Worm (Caenorhabditis elegans): ENCODE measurements around the gene mif-2.

mif-2 gene

ce11 chrV:11958343-11959291, 19.6 kb downstream of the mif-2 start, which contains the start of gene F58H1.5:
TSS of gene F58H1.5 (plus strand) at chrV:11958393.
- TF ChIP-seq dao-5 (tag; optimal IDR thresholded peaks at IDR 0.05) (no peak), W03F9.2 (tag; optimal IDR thresholded peaks at IDR 0.05) (no peak), him-1 (tag; optimal IDR thresholded peaks at IDR 0.05) (no peak)

- TF ChIP-seq him-1 (tag; optimal IDR thresholded peaks at IDR 0.05) = no peak
These were observed 22.6 kb downstream of the mif-2 start for ce11 chrV:11955617-11956016.

ce11 chrV:11953621-11954020, 24.6 kb downstream of the mif-2 start:
- no peak for TF ChIP-seq W03F9.2 (tag; optimal IDR thresholded peaks at IDR 0.05)
- no peak for TF ChIP-seq him-1 (tag; optimal IDR thresholded peaks at IDR 0.05)
- no peak for TF ChIP-seq dao-5 (tag; optimal IDR thresholded peaks at IDR 0.05)

- TF ChIP-seq W03F9.2 (tag; optimal IDR thresholded peaks at IDR 0.05) (no peak), dao-5 (tag; optimal IDR thresholded peaks at IDR 0.05) (no peak), him-1 (tag; optimal IDR thresholded peaks at IDR 0.05) (no peak)
These were observed 25.3 kb downstream of the mif-2 start for ce11 chrV:11952854-11953447.

ce11 chrV:11951227-11951626, 27.0 kb downstream of the mif-2 start:
- TF ChIP-seq him-1 (tag; optimal IDR thresholded peaks at IDR 0.05) = no peak
- TF ChIP-seq W03F9.2 (tag; optimal IDR thresholded peaks at IDR 0.05) = no peak
- TF ChIP-seq dao-5 (tag; optimal IDR thresholded peaks at IDR 0.05) = no peak

DNA sequence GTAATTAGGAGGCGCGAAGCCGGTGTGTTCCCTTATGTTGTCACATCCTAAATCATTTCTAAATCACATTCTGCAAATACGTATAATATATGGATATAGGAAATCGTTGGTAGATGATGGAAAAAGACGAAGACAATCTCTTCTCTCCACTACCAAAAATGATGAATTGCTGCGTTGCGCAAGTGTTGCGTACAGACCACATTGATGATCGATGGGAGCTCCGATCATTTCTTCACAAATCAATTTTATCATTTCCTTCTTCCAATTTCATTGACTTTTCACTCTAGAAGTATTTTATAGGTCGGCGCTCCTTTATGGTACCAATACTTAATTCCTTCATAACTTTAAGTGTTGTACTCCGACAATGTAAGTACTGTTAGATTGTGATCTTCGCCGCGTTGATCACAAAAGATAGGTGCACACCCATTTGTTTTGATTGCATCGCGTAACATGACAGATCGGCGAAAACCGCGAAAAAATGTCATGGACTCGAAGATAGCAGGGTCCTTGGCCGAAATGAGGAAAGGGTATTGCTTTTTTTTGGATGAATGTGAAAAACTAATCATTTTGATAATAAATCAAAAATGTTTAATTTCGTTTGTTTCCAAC, 28.6 kb downstream of the mif-2 start:
- TF ChIP-seq dao-5 (tag; optimal IDR thresholded peaks at IDR 0.05) = no peak
- TF ChIP-seq W03F9.2 (tag; optimal IDR thresholded peaks at IDR 0.05) = no peak
- no peak for TF ChIP-seq him-1 (tag; optimal IDR thresholded peaks at IDR 0.05)

- TF ChIP-seq W03F9.2 (tag; optimal IDR thresholded peaks at IDR 0.05) (no peak), dao-5 (tag; optimal IDR thresholded peaks at IDR 0.05) (no peak), him-1 (tag; optimal IDR thresholded peaks at IDR 0.05) (no peak)
These were observed 29.7 kb downstream of the mif-2 start for ce11 chrV:11948581-11948980.

ce11 chrV:11947414-11947954, 30.8 kb downstream of the mif-2 start:
- TF ChIP-seq W03F9.2 (tag; optimal IDR thresholded peaks at IDR 0.05) (no peak), dao-5 (tag; optimal IDR thresholded peaks at IDR 0.05) (no peak), him-1 (tag; optimal IDR thresholded peaks at IDR 0.05) (no peak)

DNA sequence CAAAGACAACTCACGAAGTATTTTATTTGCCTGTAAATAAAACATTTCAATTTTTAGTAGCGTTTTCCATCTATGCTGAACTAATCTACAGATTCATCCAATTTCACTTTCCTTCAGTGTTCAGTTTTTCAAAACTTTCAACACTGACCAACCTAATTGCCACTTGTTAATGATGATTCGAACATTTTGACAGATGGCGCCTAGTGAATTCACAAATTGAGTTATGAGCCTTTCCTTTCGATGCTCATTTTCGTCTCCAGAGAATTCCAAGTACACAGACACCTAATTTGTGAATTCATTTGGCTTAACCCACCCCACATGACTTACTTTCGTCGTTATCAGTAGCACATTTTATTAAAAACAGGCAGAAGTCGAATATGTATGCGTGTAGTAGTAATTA, 31.4 kb downstream of the mif-2 start:
- TF ChIP-seq him-1 (tag; optimal IDR thresholded peaks at IDR 0.05) (no peak), dao-5 (tag; optimal IDR thresholded peaks at IDR 0.05) (no peak)

DNA sequence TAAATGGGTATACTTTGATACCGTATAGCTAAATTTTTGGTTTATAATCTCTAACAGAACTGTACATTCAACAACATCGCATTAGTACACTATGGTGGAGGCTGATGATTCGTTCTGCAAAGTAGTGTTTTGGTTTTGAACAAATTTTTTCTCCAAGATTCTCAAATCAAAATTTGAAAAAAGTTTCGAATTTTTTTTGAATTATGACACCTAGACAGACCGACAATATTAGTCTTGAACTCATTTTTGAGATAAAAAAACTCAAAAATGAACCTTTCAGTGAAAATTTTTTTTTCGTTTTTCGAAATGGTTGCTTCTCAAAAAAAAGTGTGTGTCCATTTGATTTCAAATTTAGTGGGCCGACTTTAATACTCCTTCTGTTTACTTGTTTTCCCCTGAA, 32.8 kb downstream of the mif-2 start:
- TF ChIP-seq dao-5 (tag; optimal IDR thresholded peaks at IDR 0.05) (no peak), him-1 (tag; optimal IDR thresholded peaks at IDR 0.05) (no peak), W03F9.2 (tag; optimal IDR thresholded peaks at IDR 0.05) (no peak)

ce11 chrV:11943737-11944136, 34.5 kb downstream of the mif-2 start:
- TF ChIP-seq dao-5 (tag; optimal IDR thresholded peaks at IDR 0.05) (no peak), him-1 (tag; optimal IDR thresholded peaks at IDR 0.05) (no peak), W03F9.2 (tag; optimal IDR thresholded peaks at IDR 0.05) (no peak)

ce11 chrV:11942325-11942724, 35.9 kb downstream of the mif-2 start, which contains the start of gene F58H1.6:
TSS of gene F58H1.6 (plus strand) at chrV:11942625.
- TF ChIP-seq W03F9.2 (tag; optimal IDR thresholded peaks at IDR 0.05) = no peak
- TF ChIP-seq dao-5 (tag; optimal IDR thresholded peaks at IDR 0.05) = no peak
- TF ChIP-seq him-1 (tag; optimal IDR thresholded peaks at IDR 0.05) = no peak

ce11 chrV:11941664-11942063, 36.6 kb downstream of the mif-2 start:
- TF ChIP-seq dao-5 (tag; optimal IDR thresholded peaks at IDR 0.05) (no peak), W03F9.2 (tag; optimal IDR thresholded peaks at IDR 0.05) (no peak), him-1 (tag; optimal IDR thresholded peaks at IDR 0.05) (no peak)

ce11 chrV:11940329-11940728, 37.9 kb downstream of the mif-2 start:
- TF ChIP-seq dao-5 (tag; optimal IDR thresholded peaks at IDR 0.05) (no peak), W03F9.2 (tag; optimal IDR thresholded peaks at IDR 0.05) (no peak), him-1 (tag; optimal IDR thresholded peaks at IDR 0.05) (no peak)
